Fruit fly (Drosophila melanogaster): ENCODE results near the gene Ran-like.

Gene Ran-like

DNA sequence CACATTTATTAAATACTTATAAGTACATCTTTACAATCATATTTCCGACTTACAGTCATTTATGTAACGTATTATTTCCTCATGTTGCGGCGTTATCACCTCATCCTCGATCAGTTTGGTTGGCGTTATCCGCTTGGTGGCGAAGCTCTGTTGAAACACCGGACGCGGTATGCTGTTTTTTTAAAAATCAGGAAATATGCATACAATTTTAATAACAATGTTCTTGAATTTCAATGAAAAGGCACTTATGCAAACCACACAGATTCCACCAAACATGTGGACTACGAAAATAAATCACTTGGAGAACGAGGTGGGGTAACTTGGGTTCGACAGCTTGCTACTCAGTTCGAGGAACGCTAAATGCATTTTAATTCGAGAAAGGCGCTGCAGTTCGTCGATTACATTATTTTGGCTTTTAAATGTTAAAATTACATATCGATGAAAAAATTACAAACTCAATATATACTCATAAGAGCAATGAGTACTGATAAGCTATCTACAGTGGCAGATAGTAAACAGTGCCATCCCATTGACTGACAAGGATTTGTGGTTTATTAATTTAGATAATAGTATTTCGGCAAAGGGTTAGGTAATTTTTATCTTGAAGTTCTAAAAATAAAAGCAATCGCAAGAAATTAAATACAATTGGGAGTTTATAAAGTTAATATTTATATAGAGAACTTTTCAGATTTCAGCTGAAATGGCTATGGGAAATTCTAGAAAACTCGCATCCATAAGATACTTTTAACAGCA, 21.1 kb upstream of the Ran-like start:
- TF ChIP-seq noc (tag; optimal IDR thresholded peaks at IDR 0.05) = no peak

DNA sequence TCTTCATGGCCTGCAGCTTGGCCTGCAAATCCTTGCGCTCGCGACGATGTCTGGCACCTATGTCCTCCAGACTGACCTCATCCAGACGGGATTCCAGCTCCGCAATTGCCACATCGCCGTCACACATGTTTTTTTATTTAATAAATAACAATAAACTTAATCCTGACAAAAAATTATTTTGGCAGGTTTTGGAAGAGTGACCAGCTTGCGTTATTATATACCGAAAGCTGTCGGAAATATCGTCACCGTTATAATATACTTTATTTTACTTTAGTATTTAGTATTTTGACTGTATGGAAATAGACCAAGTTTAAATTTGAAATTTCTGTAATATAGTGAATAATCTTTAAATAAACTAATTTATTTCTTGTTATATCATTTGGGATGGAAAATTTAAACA, 19.5 kb upstream of the Ran-like start, which contains the start of gene CG7857:
CG7857 (minus strand) TSS at position 208 of the 400 bp plus-strand sequence.
- no peak for TF ChIP-seq noc (tag; optimal IDR thresholded peaks at IDR 0.05)

DNA sequence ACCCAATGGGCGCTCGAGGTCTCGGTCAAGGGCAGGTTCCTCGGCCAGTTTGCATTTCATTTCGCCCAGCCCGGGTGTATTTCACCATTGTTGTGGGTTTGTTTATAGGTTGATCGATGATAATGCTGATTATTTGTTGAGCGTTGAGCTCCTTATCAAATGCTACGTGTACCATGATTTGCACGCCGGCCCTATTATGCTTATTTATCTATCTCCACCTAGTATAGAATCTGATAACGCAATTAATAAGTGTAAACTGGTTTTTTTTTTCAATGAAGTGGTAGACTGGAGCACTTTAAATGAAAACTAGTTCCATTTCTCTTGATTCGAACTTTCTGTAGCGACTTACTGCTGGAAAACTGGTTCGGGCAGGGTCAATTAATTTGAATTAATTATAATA, 17.1 kb upstream of the Ran-like start:
- no peak for TF ChIP-seq noc (tag; optimal IDR thresholded peaks at IDR 0.05)

DNA sequence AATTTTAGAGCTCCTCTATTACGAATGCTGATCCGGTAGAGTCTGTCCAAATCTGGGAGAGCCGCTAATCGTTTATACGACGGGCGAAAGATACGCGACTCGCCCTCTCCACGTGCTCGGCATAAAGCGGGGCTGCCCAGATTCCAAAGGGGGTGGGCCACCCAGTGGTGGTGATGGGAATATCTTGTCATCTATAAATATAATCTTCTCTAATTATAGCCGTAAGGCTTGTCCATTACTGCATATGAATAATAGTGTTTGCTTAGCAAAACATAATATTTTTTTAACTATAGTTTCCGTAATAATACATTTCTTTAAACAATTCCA, 16.4 kb upstream of the Ran-like start:
- TF ChIP-seq noc (tag; optimal IDR thresholded peaks at IDR 0.05) = peak; percentile 9

DNA sequence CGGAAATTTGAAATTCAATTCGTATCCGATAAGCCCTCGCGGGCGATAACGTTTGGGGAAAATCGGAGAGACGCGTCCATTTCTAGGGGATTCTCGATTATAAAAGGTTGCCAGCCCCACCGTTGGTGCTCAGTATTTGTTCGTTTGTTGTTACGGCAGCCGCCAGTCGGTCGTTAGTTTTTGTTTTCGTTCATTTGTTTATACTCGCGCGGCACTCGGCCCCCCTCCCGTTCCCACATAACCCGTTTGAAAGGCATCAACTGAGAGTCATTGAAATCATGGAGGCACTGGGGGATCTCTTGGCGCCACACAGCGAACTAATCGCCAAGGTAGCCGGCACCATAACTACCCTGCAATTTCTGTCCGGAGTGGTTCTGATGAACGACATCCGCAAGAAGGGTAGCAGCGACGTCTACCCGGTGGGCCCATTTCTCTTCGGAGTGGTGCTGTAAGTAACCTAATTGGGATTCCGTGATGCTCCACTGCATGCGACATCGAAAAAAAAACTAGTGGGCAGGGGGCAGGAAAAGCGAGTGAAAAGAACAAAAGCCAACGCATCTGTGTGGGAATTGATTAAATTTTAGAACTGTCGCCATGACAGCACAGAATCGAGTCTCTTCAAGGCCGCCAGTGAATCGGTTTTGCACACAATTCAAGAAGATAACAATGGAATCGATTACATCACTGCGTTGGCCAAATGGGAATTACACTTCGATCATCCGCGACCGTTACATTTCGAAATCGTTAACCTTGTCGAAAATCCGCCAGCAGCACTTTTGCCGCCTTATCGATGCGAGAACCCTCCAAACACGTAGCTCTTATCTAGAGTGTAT, 15.8 kb upstream of the Ran-like start, which contains the start of gene CG7272:
CG7272 (plus strand) TSS at position 126 of the 833 bp plus-strand sequence.
- peak; percentile 12 for TF ChIP-seq noc (tag; optimal IDR thresholded peaks at IDR 0.05)

DNA sequence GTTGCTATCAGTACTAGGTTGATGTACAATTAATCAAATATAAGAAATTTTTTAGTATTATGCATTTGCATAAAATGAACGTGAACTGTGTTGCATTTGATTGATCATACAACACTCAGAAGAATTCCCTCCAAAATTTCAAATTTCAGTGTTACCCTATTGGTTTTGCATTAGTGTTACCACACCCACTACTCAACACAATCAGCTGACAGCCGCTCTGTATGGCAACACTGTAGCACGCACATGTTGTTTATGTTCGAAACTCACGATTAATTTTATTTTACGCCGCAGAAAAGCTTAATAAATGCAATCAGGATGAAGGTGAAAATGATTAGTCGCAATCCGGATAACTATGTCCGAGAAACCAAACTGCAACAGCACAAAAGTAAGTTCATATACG, 13.5 kb upstream of the Ran-like start, which contains the start of gene CG7275:
CG7275 (plus strand) TSS at position 215 of the 400 bp plus-strand sequence.
- TF ChIP-seq noc (tag; optimal IDR thresholded peaks at IDR 0.05) = no peak

DNA sequence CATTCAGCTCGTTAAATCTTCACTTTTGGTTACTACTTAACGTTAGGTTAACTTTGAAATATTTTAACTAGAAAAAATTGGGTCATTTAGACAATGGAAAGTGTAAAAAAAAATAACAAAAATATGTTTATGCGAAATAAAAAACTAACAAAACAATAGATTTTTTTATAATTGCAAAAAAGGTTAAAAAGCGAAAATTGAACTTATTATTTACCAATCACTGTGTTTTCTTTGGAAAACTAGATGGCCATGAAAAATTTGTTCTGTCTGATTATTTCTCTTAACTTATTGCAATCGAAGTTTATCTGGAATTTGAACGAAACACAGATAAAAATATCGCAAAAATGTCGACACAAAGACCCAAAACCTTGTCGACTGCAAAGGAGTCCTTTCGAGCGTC, 12.7 kb upstream of the Ran-like start, which contains the start of gene CG7276:
CG7276 (plus strand) TSS at position 301 of the 400 bp plus-strand sequence.
- no peak for TF ChIP-seq noc (tag; optimal IDR thresholded peaks at IDR 0.05)

DNA sequence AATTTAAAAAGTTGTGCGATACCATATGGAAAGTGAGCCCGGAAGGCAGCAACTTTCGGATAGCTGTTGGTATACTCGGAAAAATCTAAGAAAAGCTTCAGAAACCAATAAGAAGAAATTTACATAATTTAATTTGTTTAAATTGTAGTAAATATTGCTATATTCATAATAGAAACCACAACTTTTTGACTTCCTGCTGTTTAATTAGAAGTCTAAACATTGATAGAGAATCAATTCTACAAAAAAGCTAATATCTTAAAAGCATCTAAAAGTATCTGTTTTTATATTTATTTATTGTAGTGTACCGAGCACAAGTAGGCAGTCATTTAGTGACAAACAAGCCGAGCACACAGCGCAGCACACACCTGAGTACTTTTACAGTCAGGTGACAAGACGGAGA, 11.1 kb upstream of the Ran-like start, which contains the start of gene CG13455:
CG13455 (plus strand) TSS at position 301 of the 400 bp plus-strand sequence.
- TF ChIP-seq noc (tag; optimal IDR thresholded peaks at IDR 0.05) = no peak

DNA sequence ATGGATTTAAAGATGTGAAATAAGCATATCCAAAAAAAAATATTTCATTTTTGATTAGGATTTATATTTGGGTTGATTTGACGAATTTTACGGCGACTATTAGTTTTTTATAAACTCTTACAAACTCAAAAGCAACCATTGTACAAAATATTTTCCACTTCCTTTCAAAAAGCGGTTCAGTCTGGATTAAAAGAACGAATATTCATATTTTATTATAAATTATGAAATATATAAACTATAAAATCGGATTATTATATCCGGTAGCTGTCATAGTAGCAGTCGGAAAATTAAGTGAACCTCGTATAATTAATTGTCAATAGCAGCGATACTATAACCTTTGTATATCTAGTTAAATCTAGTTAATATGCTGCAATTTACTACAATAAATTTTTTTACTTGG, 10.2 kb upstream of the Ran-like start, which contains the start of gene CG12355:
CG12355 (minus strand) TSS at position 101 of the 400 bp plus-strand sequence.
- TF ChIP-seq noc (tag; optimal IDR thresholded peaks at IDR 0.05) = no peak

DNA sequence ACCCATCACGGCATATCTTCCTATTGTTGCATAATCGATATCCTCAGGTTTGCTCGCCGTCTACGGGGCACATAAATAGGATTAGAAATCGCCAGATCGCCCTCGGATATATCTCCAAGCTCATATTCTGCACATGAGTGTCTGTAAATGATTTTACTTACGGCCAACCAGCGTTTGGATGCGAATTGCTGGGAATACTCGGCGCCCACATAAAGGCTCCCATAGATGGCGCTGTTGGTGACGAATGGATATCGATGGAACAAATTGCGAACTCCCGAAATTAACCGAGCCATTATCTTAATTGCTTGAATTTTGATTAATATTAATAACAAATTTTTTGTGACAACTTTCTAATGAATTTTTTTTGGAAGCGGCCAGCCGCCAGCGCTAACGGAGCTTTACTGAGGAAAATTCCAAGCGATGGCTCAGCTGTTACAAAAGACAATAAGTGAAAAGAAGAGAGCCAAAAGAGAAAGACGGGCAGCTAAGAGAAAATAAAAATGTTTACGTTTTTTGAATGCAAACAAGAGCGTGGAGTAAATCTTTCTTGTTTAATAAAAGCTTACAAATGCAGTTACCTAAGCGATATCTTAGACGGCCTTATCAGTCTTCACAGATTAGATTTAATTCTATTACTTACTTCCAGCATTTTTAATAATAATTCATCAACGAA, 9.5 kb upstream of the Ran-like start:
- TF ChIP-seq noc (tag; optimal IDR thresholded peaks at IDR 0.05) = no peak

DNA sequence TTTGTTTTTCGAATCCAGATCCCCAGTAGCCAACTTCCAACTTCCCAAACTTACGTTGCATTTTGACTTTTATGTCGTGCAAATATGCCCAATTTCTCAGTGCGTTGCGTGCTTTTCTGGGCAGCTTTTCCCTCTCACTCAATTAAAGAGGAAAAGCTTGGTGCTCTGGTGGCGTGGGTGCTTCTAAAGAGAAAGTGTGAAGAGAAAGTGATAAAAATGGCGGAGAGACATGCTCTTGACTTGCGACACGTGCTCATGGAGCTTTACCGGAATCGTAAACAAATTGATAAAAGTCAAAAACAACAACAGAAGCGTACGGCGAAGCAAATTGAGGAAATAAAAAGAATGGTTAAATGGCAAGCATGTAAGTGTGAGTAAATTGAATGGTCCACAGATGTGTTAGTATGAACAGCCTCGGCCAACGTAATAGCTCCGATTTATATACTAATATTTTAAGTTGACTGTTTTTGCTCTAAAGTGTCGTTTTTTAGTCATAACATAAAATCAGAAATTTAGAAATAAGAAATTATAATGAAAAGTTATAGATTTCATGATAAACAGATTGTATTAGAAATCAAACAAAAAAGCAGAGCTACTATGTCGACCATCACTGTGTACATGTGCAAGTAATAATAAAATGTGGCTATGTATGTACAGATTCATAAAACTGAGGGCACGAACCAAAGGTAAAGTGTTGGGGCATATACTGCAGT, 8.8 kb upstream of the Ran-like start:
- no peak for TF ChIP-seq noc (tag; optimal IDR thresholded peaks at IDR 0.05)

DNA sequence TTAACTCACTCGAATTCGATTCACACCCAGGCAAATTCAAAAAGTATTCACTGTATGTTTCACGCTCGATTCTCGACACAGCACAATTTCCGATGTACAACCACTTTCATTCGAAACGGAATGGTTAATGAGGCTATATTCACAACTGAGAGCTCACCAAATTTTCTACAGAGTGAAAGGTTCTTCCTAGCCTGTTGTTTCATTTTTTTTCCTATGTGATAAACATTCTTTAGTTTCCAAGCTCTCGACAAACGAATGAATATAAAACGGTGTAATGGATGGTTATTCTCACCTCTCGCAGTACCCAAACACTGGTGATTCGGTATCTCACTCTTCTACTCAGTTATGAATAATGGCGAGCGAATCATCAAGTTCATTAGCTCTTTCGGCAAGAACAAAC, 11.2 kb downstream of the Ran-like start, which contains the start of gene cocoon:
cocoon (minus strand) TSS at position 101 of the 400 bp plus-strand sequence.
- no peak for TF ChIP-seq noc (tag; optimal IDR thresholded peaks at IDR 0.05)
